Worm (Caenorhabditis elegans): ENCODE results near the gene glb-11.

The glb-11 gene

DNA sequence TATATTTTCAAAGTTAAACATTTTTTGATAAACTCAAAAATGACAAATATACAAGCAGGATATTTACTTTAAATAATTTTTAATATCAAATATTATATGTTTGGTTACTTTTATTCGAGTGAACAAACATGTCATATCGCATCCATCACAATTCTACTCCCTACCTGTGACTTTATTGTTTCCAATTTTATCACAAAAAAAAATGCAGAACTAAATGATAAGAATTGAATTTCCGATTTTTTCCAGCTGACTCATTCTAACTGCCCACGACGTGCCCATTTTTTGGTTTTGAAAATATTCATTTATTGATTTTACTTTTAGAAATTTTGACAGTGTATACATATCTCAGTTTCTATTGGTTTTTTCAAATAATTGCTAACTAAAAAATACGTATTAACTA, 19.0 kb upstream of the glb-11 start:
- TF ChIP-seq alr-1 (tag; optimal IDR thresholded peaks at IDR 0.05) (no peak), egl-27 (tag; optimal IDR thresholded peaks at IDR 0.05) (no peak), fos-1 (tag; optimal IDR thresholded peaks at IDR 0.05) (peak; percentile 84)

DNA sequence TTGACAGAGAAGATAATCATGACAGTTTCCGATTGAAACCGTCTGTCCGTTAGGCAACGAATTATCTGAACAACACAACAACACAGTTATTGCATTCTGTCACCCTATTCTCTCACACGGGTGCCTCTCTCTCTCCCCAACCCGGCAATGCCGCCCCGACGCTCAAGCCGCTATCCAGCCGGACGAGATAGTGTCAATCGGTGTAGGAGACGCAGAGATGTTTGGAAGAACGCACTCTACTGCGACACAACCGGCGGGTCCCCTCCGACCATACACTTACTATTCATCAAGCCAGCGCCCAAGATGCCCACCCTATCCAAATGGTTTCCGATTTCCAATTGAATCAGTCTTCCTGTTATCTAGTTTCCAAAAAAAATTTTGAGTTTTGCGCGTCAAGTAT, 18.2 kb upstream of the glb-11 start:
- TF ChIP-seq nhr-25 (tag; optimal IDR thresholded peaks at IDR 0.05) = peak; percentile 7
- peak; percentile 13 for TF ChIP-seq egl-27 (tag; optimal IDR thresholded peaks at IDR 0.05)
- TF ChIP-seq nhr-129 (tag; optimal IDR thresholded peaks at IDR 0.05) = peak; percentile 13
- peak in 1 of 2 experiments; percentile 43 for TF ChIP-seq lsy-2 (tag; optimal IDR thresholded peaks at IDR 0.05)
- TF ChIP-seq ceh-16 (tag; optimal IDR thresholded peaks at IDR 0.05) = peak; percentile 37
- TF ChIP-seq mdl-1 (tag; optimal IDR thresholded peaks at IDR 0.05) = no peak
- no peak for TF ChIP-seq nhr-6 (tag; optimal IDR thresholded peaks at IDR 0.05)
- peak; percentile 7 for TF ChIP-seq fos-1 (tag; optimal IDR thresholded peaks at IDR 0.05)
- TF ChIP-seq nhr-23 (tag; optimal IDR thresholded peaks at IDR 0.05) = no peak
- no peak for TF ChIP-seq Y55F3AM.14 (GFP tag; optimal IDR thresholded peaks at IDR 0.05)
- no peak for TF ChIP-seq mab-5 (tag; optimal IDR thresholded peaks at IDR 0.05)
- TF ChIP-seq nhr-77 (tag; optimal IDR thresholded peaks at IDR 0.05) = no peak
- no peak for TF ChIP-seq ztf-11 (tag; optimal IDR thresholded peaks at IDR 0.05)
- TF ChIP-seq sma-3 (GFP tag; optimal IDR thresholded peaks at IDR 0.05) = peak; percentile 5
- no peak for TF ChIP-seq unc-62 (GFP tag; optimal IDR thresholded peaks at IDR 0.05)
- no peak for TF ChIP-seq ama-1 (optimal IDR thresholded peaks at IDR 0.05)
- no peak for TF ChIP-seq alr-1 (tag; optimal IDR thresholded peaks at IDR 0.05)

ce11 chrIII:4009181-4009580, 17.2 kb upstream of the glb-11 start:
- TF ChIP-seq sem-4 (tag; optimal IDR thresholded peaks at IDR 0.05) (no peak), dmd-4 (tag; optimal IDR thresholded peaks at IDR 0.05) (no peak), sma-3 (GFP tag; optimal IDR thresholded peaks at IDR 0.05) (no peak), gmeb-1 (tag; optimal IDR thresholded peaks at IDR 0.05) (no peak), lsy-2 (tag; optimal IDR thresholded peaks at IDR 0.05) (no peak), unc-55 (GFP tag; optimal IDR thresholded peaks at IDR 0.05) (no peak), nhr-129 (tag; optimal IDR thresholded peaks at IDR 0.05) (no peak), nhr-11 (tag; optimal IDR thresholded peaks at IDR 0.05) (no peak)

ce11 chrIII:4007017-4007416, 15.0 kb upstream of the glb-11 start:
- no peak for TF ChIP-seq Y55F3AM.14 (GFP tag; optimal IDR thresholded peaks at IDR 0.05)
- TF ChIP-seq egl-27 (tag; optimal IDR thresholded peaks at IDR 0.05) = no peak
- no peak for TF ChIP-seq unc-62 (GFP tag; optimal IDR thresholded peaks at IDR 0.05)
- no peak for TF ChIP-seq blmp-1 (tag; optimal IDR thresholded peaks at IDR 0.05; ENCODE audit: insufficient read depth)
- no peak for TF ChIP-seq elt-3 (tag; optimal IDR thresholded peaks at IDR 0.05)
- no peak for TF ChIP-seq nhr-12 (tag; optimal IDR thresholded peaks at IDR 0.05)
- TF ChIP-seq skn-1 (tag; optimal IDR thresholded peaks at IDR 0.05) = no peak
- TF ChIP-seq lin-11 (tag; optimal IDR thresholded peaks at IDR 0.05) = no peak
- TF ChIP-seq peb-1 (tag; optimal IDR thresholded peaks at IDR 0.05) = no peak
- TF ChIP-seq nhr-23 (tag; optimal IDR thresholded peaks at IDR 0.05) = no peak
- no peak for TF ChIP-seq ztf-4 (tag; optimal IDR thresholded peaks at IDR 0.05)
- no peak for TF ChIP-seq mdl-1 (tag; optimal IDR thresholded peaks at IDR 0.05)
- TF ChIP-seq fos-1 (tag; optimal IDR thresholded peaks at IDR 0.05) = no peak

ce11 chrIII:4005446-4006192, 13.6 kb upstream of the glb-11 start, which contains the start of gene pxd-1:
TSS of gene pxd-1 (plus strand) at chrIII:4006142.
- TF ChIP-seq dmd-4 (tag; optimal IDR thresholded peaks at IDR 0.05) = no peak
- TF ChIP-seq nhr-77 (tag; optimal IDR thresholded peaks at IDR 0.05) = no peak
- no peak for TF ChIP-seq ztf-1 (GFP tag; conservative IDR thresholded peaks at IDR 0.05)
- TF ChIP-seq alr-1 (tag; optimal IDR thresholded peaks at IDR 0.05) = no peak
- no peak for TF ChIP-seq R02D3.7 (tag; optimal IDR thresholded peaks at IDR 0.05)
- no peak for TF ChIP-seq nhr-10 (tag; optimal IDR thresholded peaks at IDR 0.05)
- peak; percentile 49 for TF ChIP-seq C34F6.9 (tag; optimal IDR thresholded peaks at IDR 0.05)
- TF ChIP-seq aly-2 (tag; optimal IDR thresholded peaks at IDR 0.05) = no peak
- TF ChIP-seq mdl-1 (tag; optimal IDR thresholded peaks at IDR 0.05) = no peak
- TF ChIP-seq peb-1 (tag; optimal IDR thresholded peaks at IDR 0.05) = no peak
- TF ChIP-seq fos-1 (tag; optimal IDR thresholded peaks at IDR 0.05) = no peak
- no peak for TF ChIP-seq gmeb-1 (tag; optimal IDR thresholded peaks at IDR 0.05)
- no peak for TF ChIP-seq elt-3 (tag; optimal IDR thresholded peaks at IDR 0.05)
- no peak for TF ChIP-seq nhr-23 (tag; optimal IDR thresholded peaks at IDR 0.05)
- TF ChIP-seq F13H6.1 (tag; optimal IDR thresholded peaks at IDR 0.05) = peak; percentile 29
- peak; percentile 11 to 53 for TF ChIP-seq lsy-2 (tag; optimal IDR thresholded peaks at IDR 0.05)
- TF ChIP-seq snpc-4 (tag; optimal IDR thresholded peaks at IDR 0.05) = no peak
- no peak for TF ChIP-seq ceh-82 (tag; optimal IDR thresholded peaks at IDR 0.05)
- TF ChIP-seq lin-39 (tag; optimal IDR thresholded peaks at IDR 0.05) = no peak
- no peak for TF ChIP-seq ceh-16 (tag; optimal IDR thresholded peaks at IDR 0.05)
- TF ChIP-seq ztf-11 (tag; optimal IDR thresholded peaks at IDR 0.05) = no peak
- no peak for TF ChIP-seq blmp-1 (tag; optimal IDR thresholded peaks at IDR 0.05; ENCODE audit: insufficient read depth)
- no peak for TF ChIP-seq unc-55 (GFP tag; optimal IDR thresholded peaks at IDR 0.05)
- peak; percentile 64 for TF ChIP-seq sma-9 (GFP tag; optimal IDR thresholded peaks at IDR 0.05)
- TF ChIP-seq sma-9 (tag; optimal IDR thresholded peaks at IDR 0.05) = no peak
- no peak for TF ChIP-seq nhr-21 (tag; optimal IDR thresholded peaks at IDR 0.05)
- TF ChIP-seq mbf-1 (tag; optimal IDR thresholded peaks at IDR 0.05) = no peak
- TF ChIP-seq sma-3 (GFP tag; optimal IDR thresholded peaks at IDR 0.05) = no peak
- TF ChIP-seq mab-5 (tag; optimal IDR thresholded peaks at IDR 0.05) = peak; percentile 75
- TF ChIP-seq unc-39 (tag; optimal IDR thresholded peaks at IDR 0.05) = no peak
